Fruit fly (Drosophila melanogaster) Kc167 (cell line): Measurements from ENCODE around the gene CG14253.

Source experiments
- Myc ChIP-seq: fragments of >200 bp; optimal IDR thresholded peaks from 2 replicates; lab custom pipeline; 2017; ENCODE audit warnings: missing external identifiers
- Sin3A ChIP-seq: fragments of >200 bp; optimal IDR thresholded peaks from 2 replicates; lab custom pipeline; 2018; ENCODE audit warnings: missing external identifiers
- h ChIP-seq: fragments of >200 bp; optimal IDR thresholded peaks from 3 replicates; lab custom pipeline; 2018; ENCODE audit warnings: missing external identifiers
- insv ChIP-seq: fragments of >200 bp; optimal IDR thresholded peaks from 3 replicates; lab custom pipeline; 2018; ENCODE audit warnings: missing external identifiers
- psq ChIP-seq: fragments of >200 bp; optimal IDR thresholded peaks from 2 replicates; lab custom pipeline; 2017; ENCODE audit warnings: missing external identifiers
- ttk ChIP-seq: sonication (Bioruptor generic); optimal IDR thresholded peaks from 2 replicates; lab custom pipeline; 2017; ENCODE audit warnings: missing external identifiers

CG14253 gene

DNA sequence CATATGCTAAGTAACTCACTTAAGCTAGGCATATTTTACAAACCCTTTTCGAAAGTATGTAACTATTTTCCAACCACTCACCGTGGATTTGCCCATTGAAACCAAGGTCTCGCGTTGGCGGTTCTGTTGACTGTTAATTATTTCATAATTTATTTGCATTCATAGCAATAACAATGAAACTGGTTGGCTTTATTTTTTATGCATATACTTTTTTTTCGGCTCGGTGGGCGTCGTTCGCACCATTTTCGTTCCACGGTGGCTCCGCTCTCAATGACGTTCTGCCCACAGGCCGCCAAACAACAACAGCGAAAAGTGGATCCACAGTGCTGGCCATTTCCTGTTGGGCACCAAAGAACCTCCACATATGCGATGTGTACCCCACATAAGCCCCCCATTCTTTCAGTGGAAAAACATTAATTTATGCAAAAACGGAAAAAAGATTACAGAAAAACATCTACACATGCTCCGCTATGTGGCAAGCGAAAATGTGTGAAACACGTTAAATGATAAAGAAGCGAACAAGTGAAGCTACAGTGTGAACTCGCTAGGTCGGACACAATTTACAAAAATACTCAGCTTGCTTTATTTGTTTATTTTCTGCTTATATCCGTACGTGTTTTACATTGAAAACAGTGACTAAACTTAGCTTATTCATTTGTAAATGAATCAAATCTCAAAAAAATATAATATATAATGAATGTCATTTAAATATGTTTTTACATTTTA is 10.6 kb upstream of the CG14253 start:
- TF ChIP-seq Myc (lab: Kevin White, UChicago) = no peak
- no peak for TF ChIP-seq h (lab: Kevin White, UChicago)
- TF ChIP-seq Sin3A (lab: Kevin White, UChicago) = no peak
- no peak for TF ChIP-seq psq (lab: Kevin White, UChicago)
- no peak for TF ChIP-seq ttk (lab: Kevin White, UChicago)
- no peak for TF ChIP-seq insv (lab: Kevin White, UChicago)

DNA sequence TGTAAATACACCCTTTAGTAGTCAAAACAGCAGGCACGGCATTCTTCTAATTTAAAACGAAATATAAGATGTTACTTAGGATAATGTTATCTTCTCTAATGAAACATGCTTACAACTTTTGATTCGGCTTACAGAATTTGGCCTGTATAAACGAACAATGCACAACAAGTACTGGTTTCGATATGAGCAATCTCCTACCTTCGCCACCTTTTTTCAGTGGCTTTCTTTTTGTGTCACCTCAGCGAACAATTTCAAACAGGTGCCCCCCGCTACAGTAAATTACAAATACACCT is 10.1 kb upstream of the CG14253 start:
- TF ChIP-seq Sin3A (lab: Kevin White, UChicago) (no peak), psq (lab: Kevin White, UChicago) (no peak), insv (lab: Kevin White, UChicago) (no peak), ttk (lab: Kevin White, UChicago) (no peak), h (lab: Kevin White, UChicago) (no peak), Myc (lab: Kevin White, UChicago) (no peak)

DNA sequence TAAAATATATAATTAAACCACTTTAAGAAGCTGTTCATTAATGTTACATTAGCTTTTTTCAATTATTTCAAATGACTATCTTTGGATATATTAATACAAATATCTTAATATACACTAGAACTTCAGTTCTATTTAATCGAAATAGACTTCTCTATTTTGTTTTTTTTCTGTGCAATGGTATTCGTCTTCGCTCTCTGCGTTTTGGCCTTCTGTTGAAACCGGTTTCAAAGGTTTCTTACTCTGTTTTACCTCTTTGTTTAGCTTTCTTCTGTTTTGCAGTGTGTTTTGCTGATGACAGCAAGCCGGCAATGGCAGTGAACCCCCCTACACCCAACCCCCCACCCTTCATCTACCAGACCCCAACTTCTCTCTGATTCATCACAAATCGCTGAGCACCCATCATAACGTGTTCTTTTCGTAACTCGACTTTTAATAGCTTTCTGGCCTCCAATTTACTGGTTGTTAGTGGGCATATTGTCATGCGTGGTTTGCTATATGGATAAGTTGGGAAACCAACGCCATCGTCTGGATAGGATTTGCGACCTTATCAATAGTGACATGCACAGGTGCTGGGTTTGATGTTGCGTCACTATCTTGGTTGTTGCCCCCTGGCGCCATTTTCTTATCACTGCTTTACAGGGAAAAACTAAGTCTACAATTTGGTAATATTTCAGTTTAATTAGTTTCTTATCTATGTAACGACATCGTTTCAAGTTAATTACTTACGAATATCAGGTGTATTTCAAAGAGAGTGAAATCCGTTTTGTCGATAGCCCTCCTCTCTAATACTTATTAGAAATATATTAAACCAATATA is 9.3 kb upstream of the CG14253 start:
- TF ChIP-seq Myc (lab: Kevin White, UChicago) = no peak
- no peak for TF ChIP-seq ttk (lab: Kevin White, UChicago)
- TF ChIP-seq insv (lab: Kevin White, UChicago) = no peak
- no peak for TF ChIP-seq h (lab: Kevin White, UChicago)
- no peak for TF ChIP-seq Sin3A (lab: Kevin White, UChicago)
- no peak for TF ChIP-seq psq (lab: Kevin White, UChicago)

DNA sequence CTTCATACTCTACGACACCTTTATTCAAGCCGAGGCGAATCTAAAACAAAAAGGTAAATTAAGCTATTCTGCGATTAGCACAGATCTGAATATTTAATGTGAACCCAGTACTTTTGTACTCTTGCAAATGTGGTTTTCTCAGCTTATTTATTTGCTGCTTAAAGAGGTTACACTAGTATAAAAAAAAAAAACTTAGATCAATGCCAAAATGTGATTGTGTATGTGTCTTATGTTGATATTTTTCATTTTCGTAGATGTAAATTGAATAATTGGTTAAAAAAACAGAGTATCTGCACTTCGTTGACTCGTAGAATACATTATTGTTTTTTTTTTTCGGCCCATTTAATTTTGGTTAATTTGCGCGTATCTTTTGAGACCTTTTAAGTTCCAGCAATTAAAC is 8.6 kb upstream of the CG14253 start:
- TF ChIP-seq insv (lab: Kevin White, UChicago) = no peak
- no peak for TF ChIP-seq psq (lab: Kevin White, UChicago)
- TF ChIP-seq ttk (lab: Kevin White, UChicago) = no peak
- TF ChIP-seq Myc (lab: Kevin White, UChicago) = no peak
- no peak for TF ChIP-seq Sin3A (lab: Kevin White, UChicago)
- TF ChIP-seq h (lab: Kevin White, UChicago) = no peak

DNA sequence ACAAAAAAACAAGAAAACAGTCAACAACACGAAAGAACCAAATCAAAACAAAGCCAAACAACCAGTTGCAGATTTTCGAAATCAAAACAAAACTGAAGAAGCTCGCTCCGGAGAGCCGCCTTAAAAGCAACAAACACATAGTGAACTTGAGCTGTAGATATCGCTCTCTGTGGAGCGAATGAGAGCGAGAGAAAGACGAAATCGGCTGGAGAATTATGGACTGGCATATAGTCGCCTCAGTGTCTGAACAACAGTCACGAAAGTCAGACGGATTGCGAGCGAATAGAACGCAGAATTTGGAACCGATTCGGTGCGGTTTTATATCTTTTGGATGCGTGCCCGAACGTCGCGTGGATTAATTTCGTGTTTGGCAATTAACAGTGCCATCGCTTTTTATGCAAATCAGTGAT is 1.9 kb downstream of the CG14253 start:
- TF ChIP-seq ttk (lab: Kevin White, UChicago) = no peak
- TF ChIP-seq Myc (lab: Kevin White, UChicago) = no peak
- no peak for TF ChIP-seq Sin3A (lab: Kevin White, UChicago)
- TF ChIP-seq h (lab: Kevin White, UChicago) = no peak
- no peak for TF ChIP-seq insv (lab: Kevin White, UChicago)
- TF ChIP-seq psq (lab: Kevin White, UChicago) = no peak

DNA sequence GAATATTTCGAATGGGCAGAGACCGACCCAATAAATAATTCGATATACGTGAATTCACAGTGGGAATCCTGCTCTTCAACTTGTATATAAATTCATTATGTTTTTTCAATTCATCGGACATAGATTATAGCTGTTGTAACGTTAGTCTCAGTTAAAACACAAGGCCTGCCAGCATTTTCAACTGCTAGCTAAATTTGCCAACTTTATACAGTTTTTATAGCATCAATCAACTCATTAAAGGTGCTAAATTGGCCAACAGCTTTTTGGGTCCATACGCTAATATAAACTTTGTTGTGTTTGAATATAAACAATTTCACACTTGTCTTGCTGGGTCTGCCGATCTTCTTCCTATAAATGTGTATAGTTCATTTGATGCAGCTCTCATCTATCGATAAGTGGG is 3.8 kb downstream of the CG14253 start:
- TF ChIP-seq Sin3A (lab: Kevin White, UChicago) (no peak), psq (lab: Kevin White, UChicago) (no peak), h (lab: Kevin White, UChicago) (no peak), insv (lab: Kevin White, UChicago) (no peak), Myc (lab: Kevin White, UChicago) (no peak), ttk (lab: Kevin White, UChicago) (no peak)

DNA sequence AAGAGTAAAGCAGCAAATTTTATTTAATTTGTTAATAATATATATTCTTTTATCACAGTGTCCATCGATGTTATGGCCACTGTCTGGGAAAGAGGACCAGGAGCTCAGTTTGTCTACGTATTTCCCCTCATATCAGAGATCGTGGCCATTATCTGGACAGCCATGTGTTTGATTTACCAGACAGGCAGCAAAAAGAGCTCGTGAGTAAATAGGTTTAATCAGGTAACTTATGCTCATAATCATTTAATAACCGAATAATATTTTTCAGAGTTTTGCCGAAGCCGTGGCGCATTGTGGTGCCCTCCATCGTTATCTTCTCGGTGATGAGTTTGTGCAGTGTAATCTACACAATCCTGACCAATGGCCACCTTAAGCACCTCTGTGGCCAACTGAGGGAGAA is 6.1 kb downstream of the CG14253 start:
- TF ChIP-seq Myc (lab: Kevin White, UChicago) (no peak), insv (lab: Kevin White, UChicago) (no peak), psq (lab: Kevin White, UChicago) (no peak), Sin3A (lab: Kevin White, UChicago) (no peak), ttk (lab: Kevin White, UChicago) (no peak), h (lab: Kevin White, UChicago) (no peak)

DNA sequence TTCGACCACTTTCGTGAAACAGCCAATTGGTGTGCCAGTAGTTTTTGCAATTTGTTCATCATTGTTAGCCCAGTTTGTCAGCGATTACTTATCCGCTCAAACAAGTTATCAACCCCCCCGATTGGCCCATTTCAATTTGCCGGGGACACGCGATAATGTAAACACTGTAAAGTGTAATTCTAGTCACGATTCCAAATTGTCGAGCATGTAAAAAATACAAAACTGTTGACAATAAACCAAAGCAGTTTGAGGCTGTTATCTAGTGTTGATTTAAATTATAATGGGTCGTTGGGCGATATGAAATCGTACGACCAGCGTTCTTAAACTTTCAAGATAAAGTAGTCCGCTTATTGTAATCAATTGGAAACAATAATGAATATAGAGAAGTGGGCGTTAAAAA is 9.1 kb downstream of the CG14253 start:
- TF ChIP-seq psq (lab: Kevin White, UChicago) (no peak), Sin3A (lab: Kevin White, UChicago) (no peak), ttk (lab: Kevin White, UChicago) (no peak), insv (lab: Kevin White, UChicago) (no peak), h (lab: Kevin White, UChicago) (no peak), Myc (lab: Kevin White, UChicago) (no peak)

DNA sequence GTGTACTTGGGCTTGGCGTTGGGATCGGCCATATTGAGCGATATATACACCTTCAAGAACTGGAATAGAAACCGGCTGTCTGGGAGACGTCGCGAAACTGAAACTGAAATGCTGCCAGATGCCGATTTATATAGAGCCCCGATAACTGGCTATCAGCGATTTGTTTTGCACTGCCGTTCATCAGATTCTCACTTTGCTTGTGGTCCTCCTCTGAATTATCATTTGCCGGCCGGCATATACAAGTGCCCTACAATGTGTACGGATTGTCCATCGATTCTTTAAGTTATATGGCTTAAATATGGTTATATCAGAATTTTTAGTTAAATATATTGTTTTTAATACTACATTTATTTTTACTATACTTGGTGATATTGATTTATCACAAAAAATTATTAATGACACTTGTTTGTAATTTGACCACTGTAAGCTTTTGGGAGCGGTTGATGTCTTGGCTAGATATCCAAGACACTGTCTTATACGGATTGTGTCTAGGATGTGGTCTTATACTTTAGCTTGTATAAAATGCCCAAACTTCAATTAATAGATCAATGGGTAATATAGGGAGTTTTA is 10.2 kb downstream of the CG14253 start, which contains the start of gene CG31075:
Gene CG31075 (minus strand): TSS at position 106 of the 570 bp plus-strand sequence.
- peak; percentile 54 for TF ChIP-seq psq (lab: Kevin White, UChicago)
- no peak for TF ChIP-seq insv (lab: Kevin White, UChicago)

DNA sequence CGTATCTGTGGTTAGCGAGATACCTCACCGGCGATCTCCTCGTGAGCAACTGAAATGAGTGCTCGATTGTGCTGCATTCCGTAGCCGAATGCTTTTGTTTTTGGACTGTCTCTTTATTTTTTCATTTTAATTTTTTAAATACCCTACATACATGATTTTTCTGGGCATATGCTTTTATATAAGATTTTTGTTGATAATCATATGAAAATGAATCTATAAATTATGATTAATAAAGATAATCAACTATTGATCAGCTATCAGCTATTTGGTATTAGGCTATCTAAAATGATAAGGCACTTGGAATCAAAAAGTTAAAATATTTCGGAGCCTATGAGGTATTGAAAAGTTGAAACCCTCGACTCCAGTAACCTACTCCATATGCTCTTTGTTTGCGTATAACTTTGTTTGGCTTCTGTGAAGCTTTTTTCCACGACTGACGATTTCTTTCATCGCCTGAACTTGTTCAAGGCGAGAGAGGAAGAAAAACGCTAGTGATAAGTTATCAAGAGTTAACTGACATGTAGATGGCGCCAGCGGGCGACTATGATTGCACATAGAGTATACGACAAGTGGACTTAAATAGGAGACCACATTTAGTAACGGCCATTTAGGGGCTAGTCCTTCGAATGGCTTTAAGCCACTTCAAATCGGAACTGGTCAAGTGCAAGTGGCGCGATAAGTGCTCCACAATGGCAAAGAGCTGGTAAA is 11.6 kb downstream of the CG14253 start, which contains the start of gene CG31076:
Gene CG31076 (minus strand): TSS at position 51 of the 708 bp plus-strand sequence.
- TF ChIP-seq psq (lab: Kevin White, UChicago) = no peak
- TF ChIP-seq Myc (lab: Kevin White, UChicago) = no peak
- TF ChIP-seq insv (lab: Kevin White, UChicago) = no peak
- TF ChIP-seq h (lab: Kevin White, UChicago) = no peak
- TF ChIP-seq ttk (lab: Kevin White, UChicago) = no peak
- TF ChIP-seq Sin3A (lab: Kevin White, UChicago) = no peak
